Fruit fly (Drosophila melanogaster) ovary, adult (tissue): Measurements from ENCODE around the gene Fbxl7.

ENCODE experiments used
- CG17801 ChIP-seq: fragments of 200-800 bp; optimal IDR thresholded peaks from 2 replicates; lab custom pipeline; 2019; ENCODE audit warnings: missing biosample characterization, mild to moderate bottlenecking, missing genetic modification characterization, moderate library complexity; ENCODE audit not compliant: partially characterized antibody

Gene Fbxl7

dm6 chr3R:15973488-15973975 lies 52.8 kb downstream of the Fbxl7 start:
- no peak for TF ChIP-seq CG17801 (GFP tag; lab: Kevin White, UChicago)

- peak; percentile 45 for TF ChIP-seq CG17801 (GFP tag; lab: Kevin White, UChicago)
These were observed 53.5 kb downstream of the Fbxl7 start for dm6 chr3R:15974235-15974634.

dm6 chr3R:15975170-15975569 lies 54.5 kb downstream of the Fbxl7 start:
- no peak for TF ChIP-seq CG17801 (GFP tag; lab: Kevin White, UChicago)
